Worm (Caenorhabditis elegans) whole organism, early embryonic: ENCODE results near the gene nhr-280.

ENCODE experiments used
- F13C5.2 ChIP-seq: sonication (generic microtip); optimal IDR thresholded peaks from 2 replicates; lab custom pipeline; 2017; ENCODE audit warnings: mild to moderate bottlenecking, missing genetic modification characterization, inconsistent platforms, missing compliant biosample characterization
- ama-1 ChIP-seq: fragments of 150-350 bp; optimal IDR thresholded peaks from 2 replicates; lab custom pipeline; 2014
- tbx-37 ChIP-seq: fragments of 200-800 bp; sonication (Bioruptor generic); conservative IDR thresholded peaks from 2 replicates; pipeline ENCODE4 v1.3.6; 2022; ENCODE audit warnings: missing genetic modification reagents, missing genetic modification characterization, missing compliant biosample characterization

DNA sequence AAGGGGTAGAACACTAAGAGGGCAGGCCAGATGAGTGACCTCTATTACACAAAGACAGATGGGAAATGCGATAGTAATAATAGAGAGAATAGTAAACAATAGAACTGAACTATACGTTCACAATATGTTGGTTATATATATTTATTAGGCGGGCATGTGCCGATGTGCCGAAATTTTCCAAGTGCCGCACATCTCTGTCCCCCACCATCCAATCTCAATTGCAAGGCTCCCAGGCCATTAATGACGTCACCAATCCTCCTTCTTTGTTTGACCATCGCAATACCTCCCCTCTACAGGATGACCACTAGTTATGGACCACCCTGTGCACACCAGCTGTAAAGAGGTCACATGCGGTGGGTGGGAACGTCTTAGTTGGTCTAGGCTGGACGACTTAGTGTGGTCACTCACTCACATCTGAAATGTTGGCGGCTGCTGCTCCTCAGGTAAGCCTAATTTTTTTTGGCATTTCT, 48.6 kb upstream of the nhr-280 start, which contains the start of gene F40G9.6:
- no peak for TF ChIP-seq ama-1 (lab: Kevin White, UChicago)
- no peak for TF ChIP-seq F13C5.2 (tag; lab: Kevin White, UChicago)
- no peak for TF ChIP-seq tbx-37 (GFP tag; lab: Robert Waterston, UW)
